Worm (Caenorhabditis elegans) whole organism, late embryonic: ENCODE results near the gene nhr-251.

Experiments used
- C08G9.2 ChIP-seq: sonication (generic microtip); optimal IDR thresholded peaks from 2 replicates; lab custom pipeline; 2016; ENCODE audit warnings: mild to moderate bottlenecking, missing genetic modification characterization, moderate library complexity, missing compliant biosample characterization
- C38D4.7 ChIP-seq: fragments of 200-800 bp; sonication (Bioruptor generic); optimal IDR thresholded peaks from 2 replicates; lab custom pipeline; 2018; ENCODE audit warnings: mild to moderate bottlenecking, missing genetic modification characterization, moderate library complexity, missing compliant biosample characterization
- Y22D7AL.16 ChIP-seq: sonication (generic microtip); optimal IDR thresholded peaks from 2 replicates; lab custom pipeline; 2016; ENCODE audit warnings: missing genetic modification characterization, missing compliant biosample characterization
- ama-1 ChIP-seq: fragments of 150-350 bp; optimal IDR thresholded peaks from 2 replicates; lab custom pipeline; 2014
- ceh-14 ChIP-seq: sonication (generic microtip); optimal IDR thresholded peaks from 2 replicates; lab custom pipeline; 2016; ENCODE audit warnings: missing genotype, missing genetic modification characterization, missing compliant biosample characterization
- ceh-18 ChIP-seq: sonication (generic microtip); optimal IDR thresholded peaks from 2 replicates; lab custom pipeline; 2016; ENCODE audit warnings: missing genetic modification characterization, missing compliant biosample characterization
- ceh-24 ChIP-seq: sonication (generic microtip); optimal IDR thresholded peaks from 2 replicates; lab custom pipeline; 2016; ENCODE audit warnings: mild to moderate bottlenecking, missing genetic modification characterization, missing compliant biosample characterization
- ceh-48 ChIP-seq: sonication (generic microtip); optimal IDR thresholded peaks from 2 replicates; lab custom pipeline; 2016; ENCODE audit warnings: missing genetic modification characterization, inconsistent platforms, missing compliant biosample characterization
- ceh-9 ChIP-seq: sonication (generic microtip); optimal IDR thresholded peaks from 2 replicates; lab custom pipeline; 2016; ENCODE audit warnings: mild to moderate bottlenecking, missing genetic modification characterization, inconsistent platforms, missing compliant biosample characterization
- dmd-4 ChIP-seq: sonication (generic microtip); optimal IDR thresholded peaks from 2 replicates; lab custom pipeline; 2016; ENCODE audit warnings: borderline replicate concordance, missing genetic modification characterization, missing compliant biosample characterization
- dve-1 ChIP-seq: sonication (generic microtip); optimal IDR thresholded peaks from 2 replicates; lab custom pipeline; 2017; ENCODE audit warnings: antibody characterized with exemption, mild to moderate bottlenecking, missing genetic modification characterization, missing compliant biosample characterization
- elt-2 ChIP-seq: sonication (generic microtip); optimal IDR thresholded peaks from 2 replicates; lab custom pipeline; 2016; ENCODE audit warnings: missing genetic modification reagents, missing genetic modification characterization, missing compliant biosample characterization
- elt-4 ChIP-seq: sonication (generic microtip); optimal IDR thresholded peaks from 2 replicates; lab custom pipeline; 2016; ENCODE audit warnings: missing genetic modification characterization, missing compliant biosample characterization
- eyg-1 ChIP-seq: sonication (generic microtip); optimal IDR thresholded peaks from 2 replicates; lab custom pipeline; 2016; ENCODE audit warnings: missing genotype, missing genetic modification characterization, missing compliant biosample characterization
- fax-1 ChIP-seq: sonication (generic microtip); optimal IDR thresholded peaks from 2 replicates; lab custom pipeline; 2016; ENCODE audit warnings: missing genotype, missing genetic modification characterization, missing compliant biosample characterization
- hlh-15 ChIP-seq: sonication (generic microtip); optimal IDR thresholded peaks from 2 replicates; lab custom pipeline; 2016; ENCODE audit warnings: missing genetic modification characterization, missing compliant biosample characterization
- hlh-30 ChIP-seq: sonication (generic microtip); optimal IDR thresholded peaks from 2 replicates; lab custom pipeline; 2017; ENCODE audit warnings: antibody characterized with exemption, missing genetic modification characterization, missing compliant biosample characterization; ENCODE audit not compliant: insufficient read depth
- lim-6 ChIP-seq: sonication (generic microtip); optimal IDR thresholded peaks from 2 replicates; lab custom pipeline; 2016; ENCODE audit warnings: missing genetic modification characterization, missing compliant biosample characterization
- lin-11 ChIP-seq: fragments of 200-800 bp; sonication (Bioruptor generic); optimal IDR thresholded peaks from 2 replicates; lab custom pipeline; 2018; ENCODE audit warnings: mild to moderate bottlenecking, missing genetic modification characterization, missing compliant biosample characterization
- madf-2 ChIP-seq: sonication (generic microtip); optimal IDR thresholded peaks from 2 replicates; lab custom pipeline; 2017; ENCODE audit warnings: missing genetic modification characterization, missing compliant biosample characterization
- mec-3 ChIP-seq: sonication (generic microtip); optimal IDR thresholded peaks from 2 replicates; lab custom pipeline; 2016; ENCODE audit warnings: borderline replicate concordance, missing genetic modification characterization, missing compliant biosample characterization
- nfya-1 ChIP-seq: sonication (generic microtip); optimal IDR thresholded peaks from 2 replicates; lab custom pipeline; 2017; ENCODE audit warnings: missing genetic modification characterization, mild to moderate bottlenecking, missing compliant biosample characterization, antibody characterized with exemption, moderate library complexity
- npax-4 ChIP-seq: sonication (generic microtip); optimal IDR thresholded peaks from 2 replicates; lab custom pipeline; 2016; ENCODE audit warnings: missing genetic modification characterization, missing compliant biosample characterization
- odd-2 ChIP-seq: sonication (generic microtip); optimal IDR thresholded peaks from 2 replicates; lab custom pipeline; 2017; ENCODE audit warnings: antibody characterized with exemption, mild to moderate bottlenecking, missing genetic modification characterization, missing compliant biosample characterization
- pag-3 ChIP-seq: sonication (generic microtip); optimal IDR thresholded peaks from 2 replicates; lab custom pipeline; 2016; ENCODE audit warnings: missing compliant biosample characterization, missing genetic modification characterization, borderline replicate concordance
- pat-9 ChIP-seq: fragments of 200-800 bp; sonication (Bioruptor generic); optimal IDR thresholded peaks from 2 replicates; lab custom pipeline; 2018; ENCODE audit warnings: mild to moderate bottlenecking, missing genetic modification characterization, moderate library complexity, missing compliant biosample characterization
- ref-2 ChIP-seq: sonication (generic microtip); optimal IDR thresholded peaks from 2 replicates; lab custom pipeline; 2016; ENCODE audit warnings: missing genetic modification characterization, missing compliant biosample characterization
- sdc-2 ChIP-seq: sonication (generic microtip); optimal IDR thresholded peaks from 2 replicates; lab custom pipeline; 2016; ENCODE audit warnings: missing genotype, missing genetic modification characterization, missing compliant biosample characterization
- sox-4 ChIP-seq: sonication (generic microtip); optimal IDR thresholded peaks from 2 replicates; lab custom pipeline; 2017; ENCODE audit warnings: mild to moderate bottlenecking, missing genetic modification characterization, inconsistent platforms, missing compliant biosample characterization
- syd-9 ChIP-seq: sonication (generic microtip); optimal IDR thresholded peaks from 2 replicates; lab custom pipeline; 2016; ENCODE audit warnings: mild to moderate bottlenecking, missing genetic modification characterization, moderate library complexity, missing compliant biosample characterization
- tbx-7 ChIP-seq: sonication (generic microtip); optimal IDR thresholded peaks from 2 replicates; lab custom pipeline; 2016; ENCODE audit warnings: missing genotype, missing genetic modification characterization, missing compliant biosample characterization
- unc-3 ChIP-seq, 2 experiments: fragments of 200-800 bp in 1 of 2; sonication (Bioruptor generic) in 1 of 2; sonication (generic microtip) in 1 of 2; conservative IDR thresholded peaks in 1 of 2; optimal IDR thresholded peaks in 1 of 2; 2 replicates each; pipeline versions ENCODE4 v1.3.6 to Lab custom; 2016 to 2022; ENCODE audit warnings: missing compliant biosample characterization in 2 of 2, missing genetic modification characterization in 2 of 2, missing genetic modification reagents in 1 of 2
- unc-42 ChIP-seq: sonication (generic microtip); optimal IDR thresholded peaks from 2 replicates; lab custom pipeline; 2016; ENCODE audit warnings: missing genotype, missing genetic modification characterization, missing compliant biosample characterization
- zip-5 ChIP-seq: sonication (generic microtip); optimal IDR thresholded peaks from 2 replicates; lab custom pipeline; 2016; ENCODE audit warnings: missing genetic modification characterization, missing compliant biosample characterization
- ztf-16 ChIP-seq: sonication (generic microtip); optimal IDR thresholded peaks from 2 replicates; lab custom pipeline; 2017; ENCODE audit warnings: missing genetic modification characterization, missing compliant biosample characterization

Gene nhr-251

ce11 chrV:562834-563233 is 37.5 kb upstream of the nhr-251 start, which contains the start of gene C14C6.2:
Gene C14C6.2 (plus strand): TSS chrV:563134.
- TF ChIP-seq tbx-7 (tag; lab: Kevin White, UChicago) (no peak), syd-9 (tag; lab: Kevin White, UChicago) (no peak), ref-2 (tag; lab: Kevin White, UChicago) (no peak), ama-1 (lab: Kevin White, UChicago) (no peak), sdc-2 (no peak), hlh-30 (no peak), mec-3 (tag; lab: Kevin White, UChicago) (no peak), nfya-1 (tag; lab: Kevin White, UChicago) (no peak), elt-4 (no peak), ceh-24 (no peak), madf-2 (tag; lab: Kevin White, UChicago) (no peak), ceh-9 (tag; lab: Kevin White, UChicago) (no peak), ceh-48 (no peak), npax-4 (tag; lab: Kevin White, UChicago) (no peak), eyg-1 (tag; lab: Kevin White, UChicago) (no peak), lin-11 (tag; lab: Kevin White, UChicago) (no peak), C38D4.7 (GFP tag; lab: Kevin White, UChicago) (no peak), Y22D7AL.16 (tag; lab: Kevin White, UChicago) (no peak), ceh-14 (tag; lab: Kevin White, UChicago) (no peak)
- TF ChIP-seq, all 69 proteins: peak for 0

ce11 chrV:565984-566383 is 34.3 kb upstream of the nhr-251 start, which contains the start of gene sri-73:
Gene sri-73 (minus strand): TSS chrV:566084.
- no peak for TF ChIP-seq hlh-30
- no peak for TF ChIP-seq elt-2 (tag; lab: Kevin White, UChicago)
- TF ChIP-seq dve-1: no peak
- TF ChIP-seq pat-9 (tag; lab: Kevin White, UChicago): no peak

- TF ChIP-seq fax-1 (tag; lab: Kevin White, UChicago) (no peak), ztf-16 (tag; lab: Kevin White, UChicago) (no peak), C08G9.2 (tag; lab: Kevin White, UChicago) (no peak), pag-3 (no peak), ceh-18 (tag; lab: Kevin White, UChicago) (no peak), odd-2 (tag; lab: Kevin White, UChicago) (no peak), pat-9 (tag; lab: Kevin White, UChicago) (no peak), lin-11 (tag; lab: Kevin White, UChicago) (no peak), madf-2 (tag; lab: Kevin White, UChicago) (no peak), zip-5 (tag; lab: Kevin White, UChicago) (no peak), unc-3 (GFP tag; conservative IDR thresholded peaks at IDR 0.05; lab: Robert Waterston, UW) (no peak), unc-3 (tag; optimal IDR thresholded peaks at IDR 0.05; lab: Kevin White, UChicago) (no peak), unc-42 (tag; lab: Kevin White, UChicago) (no peak), hlh-15 (tag; lab: Kevin White, UChicago) (no peak), lim-6 (tag; lab: Kevin White, UChicago) (no peak), dmd-4 (tag; lab: Kevin White, UChicago) (no peak), ceh-9 (tag; lab: Kevin White, UChicago) (no peak)
Measured at ce11 chrV:568105-568504, 32.2 kb upstream of the nhr-251 start, which contains the start of gene sri-72. Gene sri-72 (minus strand): TSS chrV:568205.

ce11 chrV:574639-575038 is 25.7 kb upstream of the nhr-251 start, which contains the start of gene C14C6.13:
Gene C14C6.13 (minus strand): TSS chrV:574739.
- TF ChIP-seq sox-4 (tag; lab: Kevin White, UChicago): no peak
- TF ChIP-seq, all 69 proteins: peak for 0
